Fruit fly (Drosophila melanogaster): ENCODE data around the gene betaTub85D.

betaTub85D gene

DNA sequence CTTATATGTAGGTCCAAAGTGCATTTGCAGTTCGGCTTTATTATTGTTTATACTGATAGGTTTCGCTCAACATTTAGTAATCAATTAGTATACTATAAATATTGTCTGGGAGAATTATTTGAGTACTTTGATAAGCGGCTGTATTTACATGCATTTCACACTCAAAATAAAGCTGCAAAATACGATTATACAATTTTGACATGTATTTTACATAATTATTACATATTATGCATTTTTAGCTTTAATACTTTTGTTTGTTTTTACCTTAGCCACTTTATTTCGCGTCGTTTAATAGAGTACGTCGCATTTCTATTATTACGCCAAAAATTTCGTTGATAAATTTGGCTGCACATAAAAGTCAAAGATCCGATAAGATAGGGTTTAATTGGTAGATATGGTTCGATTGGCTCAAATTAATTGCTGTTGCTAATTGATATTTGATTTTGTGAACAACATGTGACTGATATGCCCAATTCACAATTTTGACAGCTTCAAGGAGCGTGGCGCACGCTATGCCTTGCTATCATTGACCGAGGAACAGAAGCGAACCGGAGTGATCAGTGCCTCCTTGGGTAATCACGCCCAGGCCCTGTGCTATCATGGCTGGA, 44.1 kb downstream of the betaTub85D start:
- TF ChIP-seq CTCF (optimal IDR thresholded peaks at IDR 0.05) (no peak), CG8478 (optimal IDR thresholded peaks at IDR 0.05) (no peak)

DNA sequence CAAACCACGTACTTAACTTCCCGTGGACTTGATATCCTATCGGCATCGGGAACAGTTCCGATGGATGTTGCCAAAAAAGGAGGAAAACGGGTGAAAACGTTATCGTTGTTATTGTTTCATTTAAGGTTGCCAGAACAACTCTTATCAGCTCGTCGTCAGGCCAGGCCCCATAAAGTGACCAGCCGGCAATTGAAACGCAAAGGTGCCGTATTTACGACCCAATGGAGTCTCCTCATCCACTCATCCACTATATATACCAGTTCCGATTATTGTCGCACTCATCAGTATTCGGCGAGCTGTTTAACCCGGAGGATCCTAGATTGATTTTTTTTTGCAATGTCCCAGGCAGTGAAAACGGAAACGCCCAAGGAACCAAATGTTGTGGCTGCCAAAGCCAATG, 45.0 kb downstream of the betaTub85D start, which contains the start of gene Srr:
Gene Srr, plus strand, starts transcription at position 278 of the 400 bp plus-strand sequence.
- TF ChIP-seq CG8478 (optimal IDR thresholded peaks at IDR 0.05), result no peak
- TF ChIP-seq CTCF (optimal IDR thresholded peaks at IDR 0.05), result no peak

DNA sequence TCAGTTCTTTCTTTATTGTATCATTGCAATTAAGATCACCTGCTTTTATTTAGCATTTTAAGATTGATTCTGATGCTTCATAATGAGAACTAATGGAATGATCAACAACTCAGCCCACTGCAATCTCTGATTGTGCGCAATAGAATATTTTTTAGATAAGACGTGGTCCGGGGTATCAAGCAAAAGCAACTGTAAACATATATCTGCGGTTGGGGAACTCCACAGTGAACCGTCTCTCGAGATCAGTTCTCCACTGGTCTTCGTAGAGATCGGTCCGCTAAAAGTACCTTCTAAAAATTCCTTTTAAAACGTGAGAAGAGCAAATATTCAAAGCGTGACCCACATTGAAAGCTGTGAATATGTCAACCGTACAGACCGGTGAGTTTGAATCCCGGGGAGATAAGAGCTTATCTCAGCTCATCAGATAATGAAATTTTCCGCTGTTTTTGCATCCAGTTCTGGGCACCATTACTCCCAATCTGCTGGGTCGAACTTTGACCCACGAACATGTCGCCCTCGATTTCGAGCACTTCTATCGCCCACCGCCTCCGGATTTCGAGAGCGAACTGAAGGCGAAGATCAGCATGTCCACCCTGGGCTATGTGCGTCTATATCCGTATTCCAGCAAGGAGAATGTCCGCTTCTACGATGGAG, 46.9 kb downstream of the betaTub85D start, which contains the start of gene CG18473:
Gene CG18473, plus strand, starts transcription at position 240 of the 654 bp plus-strand sequence.
- TF ChIP-seq CTCF (optimal IDR thresholded peaks at IDR 0.05) (no peak), CG8478 (optimal IDR thresholded peaks at IDR 0.05) (no peak)

DNA sequence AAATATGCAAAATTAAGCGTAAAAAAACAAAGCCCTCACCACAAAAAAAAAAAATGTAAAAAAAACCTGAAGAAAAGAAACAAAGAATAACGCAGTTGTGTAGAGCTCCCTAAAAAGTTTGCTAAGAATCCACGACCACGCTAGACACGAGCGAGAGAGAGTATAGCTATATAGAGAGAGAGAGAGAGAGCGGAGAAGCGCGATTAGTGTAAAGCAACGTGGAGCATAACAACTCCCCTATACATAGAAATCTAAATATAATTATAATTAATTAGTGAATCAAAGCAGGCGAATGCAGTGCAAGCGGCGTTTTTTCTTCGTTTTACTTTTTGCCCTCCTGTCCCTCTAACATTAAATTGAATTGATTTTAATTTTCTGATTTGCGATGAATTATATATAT, 50.7 kb downstream of the betaTub85D start:
- TF ChIP-seq CG8478 (optimal IDR thresholded peaks at IDR 0.05) (no peak), CTCF (optimal IDR thresholded peaks at IDR 0.05) (no peak)
